Fruit fly (Drosophila melanogaster): ENCODE measurements around the gene CG11322.

Gene CG11322

dm6 chr2L:6794956-6795522 lies 35.6 kb upstream of the CG11322 start (continued):
- TF ChIP-seq Med (GFP tag): peak; percentile 80
- TF ChIP-seq peb (GFP tag; IDR thresholded peaks at IDR 0.05): no peak
- peak; percentile 40 for TF ChIP-seq dmrt99B (tag; optimal IDR thresholded peaks at IDR 0.05)
- TF ChIP-seq CG17568 (GFP tag; optimal IDR thresholded peaks at IDR 0.05): no peak
- TF ChIP-seq inv (GFP tag; IDR thresholded peaks at IDR 0.05; ENCODE audit: partially characterized antibody): no peak
- TF ChIP-seq fd96Cb (tag; optimal IDR thresholded peaks at IDR 0.05): peak; percentile 35
- no peak for TF ChIP-seq bbx (GFP tag; IDR thresholded peaks at IDR 0.05; ENCODE audit: partially characterized antibody)
- no peak for TF ChIP-seq CkIIα-i1 (GFP tag; IDR thresholded peaks at IDR 0.05)
- TF ChIP-seq ato (GFP tag; IDR thresholded peaks at IDR 0.05; ENCODE audit: partially characterized antibody): no peak
- TF ChIP-seq gt (GFP tag; IDR thresholded peaks at IDR 0.05): no peak
- TF ChIP-seq cad (GFP tag; optimal IDR thresholded peaks at IDR 0.05): no peak
- no peak for TF ChIP-seq B-H1 (GFP tag; IDR thresholded peaks at IDR 0.05)
- TF ChIP-seq aop (GFP tag; IDR thresholded peaks at IDR 0.05): no peak
- TF ChIP-seq Lhr (GFP tag; optimal IDR thresholded peaks at IDR 0.05): no peak
- peak; percentile 14 for TF ChIP-seq D19A (tag; optimal IDR thresholded peaks at IDR 0.05)
- peak in 1 of 2 experiments; percentile 7 for TF ChIP-seq bsh (GFP tag; optimal IDR thresholded peaks at IDR 0.05)
- TF ChIP-seq CG11695 (GFP tag; IDR thresholded peaks at IDR 0.05): no peak
- TF ChIP-seq ase (GFP tag; IDR thresholded peaks at IDR 0.05): no peak
- TF ChIP-seq Dip2 (GFP tag; IDR thresholded peaks at IDR 0.05): no peak
- TF ChIP-seq CG8281 (tag; optimal IDR thresholded peaks at IDR 0.05): no peak
- TF ChIP-seq Dref (GFP tag; IDR thresholded peaks at IDR 0.05): no peak
- peak; percentile 16 for TF ChIP-seq CG15269 (tag; optimal IDR thresholded peaks at IDR 0.05)
- TF ChIP-seq Usf (GFP tag; optimal IDR thresholded peaks at IDR 0.05): no peak
- TF ChIP-seq CG14710 (tag; optimal IDR thresholded peaks at IDR 0.05): no peak
- TF ChIP-seq trh (GFP tag; optimal IDR thresholded peaks at IDR 0.05): no peak
- TF ChIP-seq pita (GFP tag; optimal IDR thresholded peaks at IDR 0.05): no peak
- TF ChIP-seq PHDP (tag; optimal IDR thresholded peaks at IDR 0.05): no peak
- TF ChIP-seq CG17612 (GFP tag; IDR thresholded peaks at IDR 0.05): no peak
- TF ChIP-seq cwo (GFP tag; optimal IDR thresholded peaks at IDR 0.05): no peak
- TF ChIP-seq CG11723 (GFP tag; optimal IDR thresholded peaks at IDR 0.05): no peak
- no peak for TF ChIP-seq Rx (GFP tag; IDR thresholded peaks at IDR 0.05)
- TF ChIP-seq ash1 (GFP tag; optimal IDR thresholded peaks at IDR 0.05): no peak
- no peak for TF ChIP-seq Taf1 (GFP tag; IDR thresholded peaks at IDR 0.05)
- no peak for TF ChIP-seq Scr (GFP tag; IDR thresholded peaks at IDR 0.05; ENCODE audit: partially characterized antibody)
- TF ChIP-seq CG6689 (GFP tag; IDR thresholded peaks at IDR 0.05): 0 out of 2 replicates have a peak, but pooled peaks have one; percentile 7
- TF ChIP-seq CG2120 (GFP tag; optimal IDR thresholded peaks at IDR 0.05): no peak
- no peak for TF ChIP-seq sqz (GFP tag; optimal IDR thresholded peaks at IDR 0.05)
- no peak for TF ChIP-seq H15 (GFP tag; IDR thresholded peaks at IDR 0.05)
- no peak for TF ChIP-seq danr (GFP tag; IDR thresholded peaks at IDR 0.05)
- no peak for TF ChIP-seq ATbp (GFP tag; optimal IDR thresholded peaks at IDR 0.05)
- TF ChIP-seq en (GFP tag; optimal IDR thresholded peaks at IDR 0.05): no peak
- TF ChIP-seq CG7372 (GFP tag; IDR thresholded peaks at IDR 0.05): no peak
- no peak for TF ChIP-seq CG15479 (GFP tag; optimal IDR thresholded peaks at IDR 0.05)
- peak; percentile 39 for TF ChIP-seq CG11504 (tag; optimal IDR thresholded peaks at IDR 0.05)
- TF ChIP-seq CG3847 (GFP tag; IDR thresholded peaks at IDR 0.05): no peak
- no peak for TF ChIP-seq CG14441 (GFP tag; IDR thresholded peaks at IDR 0.05)
- peak; percentile 56 for TF ChIP-seq CG18599 (GFP tag; optimal IDR thresholded peaks at IDR 0.05)
- TF ChIP-seq sd (tag; optimal IDR thresholded peaks at IDR 0.05): peak; percentile 52
- no peak for TF ChIP-seq CG3995 (GFP tag; optimal IDR thresholded peaks at IDR 0.05)
- TF ChIP-seq HLH4C (GFP tag; IDR thresholded peaks at IDR 0.05; ENCODE audit: partially characterized antibody): no peak
- no peak for TF ChIP-seq CG11398 (GFP tag; optimal IDR thresholded peaks at IDR 0.05)

Measured in whole organism, embryonic.